Worm (Caenorhabditis elegans): ENCODE measurements around the gene F53F8.7.

DNA sequence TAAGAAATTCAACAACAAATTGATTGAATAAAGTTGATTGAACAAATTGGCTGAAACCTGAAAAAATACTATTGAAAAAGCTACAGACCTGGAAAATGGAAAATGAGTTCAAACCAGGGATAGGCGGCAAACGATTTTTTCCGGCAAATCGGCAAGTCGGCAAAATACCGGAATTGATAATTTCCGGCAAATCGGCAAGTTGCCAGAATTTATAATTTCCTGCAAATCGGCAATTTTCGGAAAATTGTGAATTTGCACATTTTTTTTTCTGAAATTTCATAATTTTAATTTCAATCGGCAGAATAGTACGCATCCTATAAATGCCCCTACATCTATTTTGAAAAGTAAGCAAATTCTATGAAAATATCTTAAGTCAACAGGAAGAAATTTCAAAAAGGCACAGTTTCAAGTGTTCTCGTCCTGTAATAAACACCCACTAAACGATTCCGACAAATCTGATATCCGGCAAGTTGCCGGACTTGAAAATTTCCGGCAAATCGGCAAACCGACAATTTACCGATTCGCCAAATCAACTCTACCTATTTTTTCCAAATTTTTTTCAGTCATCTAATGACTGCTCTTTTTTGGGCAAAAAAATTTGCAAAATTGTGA lies 18.8 kb upstream of the F53F8.7 start:
- TF ChIP-seq blmp-1 (tag; optimal IDR thresholded peaks at IDR 0.05; ENCODE audit: insufficient read depth): no peak
- no peak for TF ChIP-seq nhr-237 (tag; optimal IDR thresholded peaks at IDR 0.05)
- no peak for TF ChIP-seq egl-27 (tag; optimal IDR thresholded peaks at IDR 0.05)
- TF ChIP-seq lin-39 (tag; optimal IDR thresholded peaks at IDR 0.05): no peak
- no peak for TF ChIP-seq ceh-82 (tag; optimal IDR thresholded peaks at IDR 0.05)
- no peak for TF ChIP-seq nhr-77 (tag; optimal IDR thresholded peaks at IDR 0.05)
- TF ChIP-seq lsy-2 (tag; optimal IDR thresholded peaks at IDR 0.05): no peak
- no peak for TF ChIP-seq peb-1 (tag; optimal IDR thresholded peaks at IDR 0.05)
- TF ChIP-seq skn-1 (tag; optimal IDR thresholded peaks at IDR 0.05): no peak
- TF ChIP-seq nhr-12 (tag; optimal IDR thresholded peaks at IDR 0.05): no peak
- no peak for TF ChIP-seq R02D3.7 (tag; optimal IDR thresholded peaks at IDR 0.05)
- TF ChIP-seq unc-55 (GFP tag; optimal IDR thresholded peaks at IDR 0.05): no peak
- no peak for TF ChIP-seq aly-2 (tag; optimal IDR thresholded peaks at IDR 0.05)
- no peak for TF ChIP-seq sma-9 (GFP tag; optimal IDR thresholded peaks at IDR 0.05)
- no peak for TF ChIP-seq sma-9 (tag; optimal IDR thresholded peaks at IDR 0.05)
